Worm (Caenorhabditis elegans) whole organism, L1 larva: ENCODE results near the gene col-121.

Experiments
- aly-2 ChIP-seq: fragments of 150-350 bp; optimal IDR thresholded peaks from 2 replicates; lab custom pipeline; 2014; ENCODE audit warnings: missing biosample characterization, missing genetic modification characterization
- ama-1 ChIP-seq: fragments of 150-350 bp; optimal IDR thresholded peaks from 2 replicates; lab custom pipeline; 2014
- ceh-8 ChIP-seq: fragments of 200-800 bp; sonication (Bioruptor generic); optimal IDR thresholded peaks from 2 replicates; lab custom pipeline; 2018; ENCODE audit warnings: mild to moderate bottlenecking, missing genetic modification characterization, moderate library complexity, missing compliant biosample characterization
- dpl-1 ChIP-seq, 3 experiments: fragments of 150-350 bp in 2 of 3; sonication (generic microtip) in 1 of 3; optimal IDR thresholded peaks; 2 replicates each; lab custom pipeline; 2014 to 2017; ENCODE audit warnings: missing biosample characterization in 3 of 3, missing genetic modification characterization in 3 of 3, missing genetic modification reagents in 3 of 3
- elt-3 ChIP-seq, 6 experiments: fragments of 150-350 bp in 1 of 6; sonication (generic microtip); optimal IDR thresholded peaks; 2 replicates each; lab custom pipeline; 2017 to 2018; ENCODE audit warnings: missing biosample characterization in 6 of 6, missing genetic modification characterization in 6 of 6, inconsistent platforms in 1 of 6
- fkh-10 ChIP-seq: sonication (generic microtip); optimal IDR thresholded peaks from 2 replicates; lab custom pipeline; 2017; ENCODE audit warnings: missing biosample characterization, missing genetic modification reagents, missing genetic modification characterization
- hpl-2 ChIP-seq: fragments of 150-350 bp; optimal IDR thresholded peaks from 2 replicates; lab custom pipeline; 2014; ENCODE audit warnings: missing biosample characterization, missing genetic modification reagents, missing genetic modification characterization
- lsy-2 ChIP-seq, 2 experiments: fragments of 150-350 bp; optimal IDR thresholded peaks; 2 replicates each; lab custom pipeline; 2014; ENCODE audit warnings: missing biosample characterization in 2 of 2, missing genetic modification characterization in 2 of 2
- mdl-1 ChIP-seq, 2 experiments: fragments of 150-350 bp; optimal IDR thresholded peaks; 2 replicates each; lab custom pipeline; 2014 to 2017; ENCODE audit warnings: missing biosample characterization in 2 of 2, missing genetic modification characterization in 2 of 2, inconsistent platforms in 1 of 2
- nhr-12 ChIP-seq: sonication (generic microtip); optimal IDR thresholded peaks from 2 replicates; lab custom pipeline; 2017; ENCODE audit warnings: missing biosample characterization, missing genetic modification characterization
- nhr-28 ChIP-seq: fragments of 150-350 bp; optimal IDR thresholded peaks from 2 replicates; lab custom pipeline; 2014; ENCODE audit warnings: missing biosample characterization, missing genetic modification characterization
- pag-3 ChIP-seq: sonication (generic microtip); optimal IDR thresholded peaks from 2 replicates; lab custom pipeline; 2017; ENCODE audit warnings: missing genetic modification characterization, mild to moderate bottlenecking, missing compliant biosample characterization, antibody characterized with exemption, borderline replicate concordance; ENCODE audit not compliant: insufficient read depth
- unc-62 ChIP-seq: fragments of 150-350 bp; optimal IDR thresholded peaks from 2 replicates; lab custom pipeline; 2014; ENCODE audit warnings: missing biosample characterization, missing genetic modification reagents, missing genetic modification characterization
- zag-1 ChIP-seq: fragments of 150-350 bp; optimal IDR thresholded peaks from 2 replicates; lab custom pipeline; 2014; ENCODE audit warnings: missing biosample characterization, missing genetic modification characterization

DNA sequence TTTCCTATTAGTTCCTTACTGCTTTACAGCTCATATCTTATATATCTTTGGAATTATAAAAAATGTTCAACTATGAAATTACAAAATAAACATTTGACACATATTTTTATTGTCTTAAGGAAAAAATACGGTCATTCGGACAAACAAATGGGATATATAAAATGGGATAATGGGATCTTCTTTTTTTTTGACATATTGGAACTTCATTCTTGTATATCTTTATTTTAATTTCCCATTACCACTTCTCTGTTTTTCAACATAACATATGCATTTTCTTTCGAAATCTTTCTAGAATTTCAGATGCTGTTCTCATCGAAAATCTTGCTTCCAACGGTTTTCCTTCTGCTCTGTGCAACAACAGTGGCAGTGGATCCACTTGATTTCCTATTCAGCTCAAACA, 11.2 kb downstream of the col-121 start, which contains the start of gene C10C5.7:
- no peak for TF ChIP-seq hpl-2 (GFP tag; lab: Kevin White, UChicago)
- TF ChIP-seq nhr-28: no peak
- no peak for TF ChIP-seq nhr-12 (tag; lab: Kevin White, UChicago)
- TF ChIP-seq fkh-10: no peak
- no peak for TF ChIP-seq elt-3 (tag; optimal IDR thresholded peaks at IDR 0.05; lab: Kevin White, UChicago)
- no peak for TF ChIP-seq pag-3 (tag; lab: Kevin White, UChicago)
- no peak for TF ChIP-seq mdl-1 (tag; optimal IDR thresholded peaks at IDR 0.05; lab: Kevin White, UChicago)
- no peak for TF ChIP-seq aly-2 (tag; lab: Kevin White, UChicago)
- TF ChIP-seq lsy-2 (tag; optimal IDR thresholded peaks at IDR 0.05; lab: Kevin White, UChicago): no peak
- no peak for TF ChIP-seq zag-1 (tag; lab: Kevin White, UChicago)
- no peak for TF ChIP-seq dpl-1 (GFP tag; optimal IDR thresholded peaks at IDR 0.05; lab: Kevin White, UChicago)
- no peak for TF ChIP-seq ama-1 (lab: Kevin White, UChicago)
- no peak for TF ChIP-seq ceh-8 (GFP tag; lab: Kevin White, UChicago)
- no peak for TF ChIP-seq unc-62 (GFP tag; lab: Kevin White, UChicago)
